Fruit fly (Drosophila melanogaster): Measurements from ENCODE around the gene Vps24.
A peak's percentile ranks its signal among the peaks of the same experiment; 100 is the strongest.

The Vps24 gene

DNA sequence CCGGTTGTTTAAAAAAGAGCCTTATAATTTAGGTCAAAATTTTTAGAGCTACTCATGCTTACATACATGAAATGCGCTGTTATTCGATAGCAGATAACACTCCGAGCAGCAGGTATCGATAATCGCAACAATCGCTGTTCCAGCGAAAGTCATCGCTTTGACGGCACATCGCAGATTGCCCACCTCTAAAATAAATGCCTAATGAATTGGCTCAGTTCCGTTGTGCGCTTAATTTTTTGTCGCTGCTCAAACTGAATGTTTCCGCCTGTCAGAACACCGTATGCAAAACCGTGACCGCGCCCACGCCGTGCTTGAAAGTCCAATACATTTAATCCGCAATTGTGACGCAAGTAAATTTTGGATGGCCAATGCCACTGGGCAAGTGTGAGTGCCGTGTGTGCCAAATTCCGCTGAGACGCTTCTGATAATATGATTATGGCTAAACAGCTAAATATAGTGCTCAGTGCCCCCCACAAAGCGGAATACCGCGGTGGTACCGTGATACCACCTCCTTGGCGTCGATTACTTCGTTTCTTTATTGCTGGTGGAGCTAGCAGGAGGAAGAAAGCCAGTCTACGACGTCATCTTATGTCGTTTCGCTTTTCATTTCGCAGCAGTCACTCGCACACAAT, 8.9 kb upstream of the Vps24 start, which contains the start of gene CG9795 (continued):
- TF ChIP-seq org-1 (GFP tag; optimal IDR thresholded peaks at IDR 0.05), result no peak
- TF ChIP-seq PHDP (tag; optimal IDR thresholded peaks at IDR 0.05), result no peak
- peak; percentile 94; the same call in 3 of the 4 replicates for TF ChIP-seq chinmo (GFP tag; IDR thresholded peaks at IDR 0.05; ENCODE audit: partially characterized antibody)
- TF ChIP-seq Fer2 (tag; optimal IDR thresholded peaks at IDR 0.05), result no peak
- peak; percentile 39 for TF ChIP-seq schlank (tag; optimal IDR thresholded peaks at IDR 0.05)
- TF ChIP-seq sob (GFP tag; IDR thresholded peaks at IDR 0.05), result peak; percentile 71
- TF ChIP-seq ap (GFP tag; IDR thresholded peaks at IDR 0.05), result no peak
- peak; percentile 50; the same call in 1 of the 2 replicates for TF ChIP-seq slbo (GFP tag; IDR thresholded peaks at IDR 0.05)
- TF ChIP-seq pros (GFP tag; optimal IDR thresholded peaks at IDR 0.05), result no peak
- no peak for TF ChIP-seq pnt (GFP tag; optimal IDR thresholded peaks at IDR 0.05)
- no peak for TF ChIP-seq CG16815 (GFP tag; optimal IDR thresholded peaks at IDR 0.05)
- no peak for TF ChIP-seq CG15479 (GFP tag; optimal IDR thresholded peaks at IDR 0.05)
- no peak for TF ChIP-seq sd (tag; optimal IDR thresholded peaks at IDR 0.05)
- TF ChIP-seq CG11456 (GFP tag; IDR thresholded peaks at IDR 0.05), result no peak
- TF ChIP-seq Med (GFP tag), result peak; percentile 91
- TF ChIP-seq Deaf1 (tag; optimal IDR thresholded peaks at IDR 0.05), result no peak
- TF ChIP-seq CG12071 (GFP tag; optimal IDR thresholded peaks at IDR 0.05), result no peak
- TF ChIP-seq Vsx1 (GFP tag; optimal IDR thresholded peaks at IDR 0.05), result no peak
- no peak for TF ChIP-seq twi (tag; optimal IDR thresholded peaks at IDR 0.05)
- TF ChIP-seq lbe (GFP tag; optimal IDR thresholded peaks at IDR 0.05), result no peak
- TF ChIP-seq CG1647 (GFP tag; optimal IDR thresholded peaks at IDR 0.05), result no peak
- TF ChIP-seq sens (GFP tag), result no peak
- peak; percentile 92 for TF ChIP-seq Opbp (GFP tag; IDR thresholded peaks at IDR 0.05; ENCODE audit: partially characterized antibody)
- no peak for TF ChIP-seq Bdp1 (GFP tag; optimal IDR thresholded peaks at IDR 0.05)
- no peak for TF ChIP-seq esg (GFP tag; conservative IDR thresholded peaks at IDR 0.05)
- peak; percentile 61 for TF ChIP-seq jumu (GFP tag; optimal IDR thresholded peaks at IDR 0.05)
- no peak for TF ChIP-seq CG5953 (GFP tag; IDR thresholded peaks at IDR 0.05)
- TF ChIP-seq unc-4 (GFP tag; IDR thresholded peaks at IDR 0.05; ENCODE audit: partially characterized antibody), result peak; percentile 88
- TF ChIP-seq Six4 (GFP tag; optimal IDR thresholded peaks at IDR 0.05), result no peak
- no peak for TF ChIP-seq Usf (GFP tag; optimal IDR thresholded peaks at IDR 0.05)
- peak; percentile 16 for TF ChIP-seq Xbp1 (GFP tag; optimal IDR thresholded peaks at IDR 0.05)
- peak; percentile 55 for TF ChIP-seq Hr3 (GFP tag; optimal IDR thresholded peaks at IDR 0.05)
- peak; percentile 12; the same call in 1 of the 2 replicates for TF ChIP-seq H2.0 (GFP tag; IDR thresholded peaks at IDR 0.05)
- no peak for TF ChIP-seq chn (GFP tag; optimal IDR thresholded peaks at IDR 0.05)
- no peak for TF ChIP-seq CG1233 (GFP tag; optimal IDR thresholded peaks at IDR 0.05)
- peak; percentile 36 for TF ChIP-seq HLHmδ (GFP tag; optimal IDR thresholded peaks at IDR 0.05)
- no peak for TF ChIP-seq CG9727 (GFP tag; optimal IDR thresholded peaks at IDR 0.05)
- TF ChIP-seq CG12155 (GFP tag; optimal IDR thresholded peaks at IDR 0.05), result peak; percentile 7
- TF ChIP-seq Dp (GFP tag; optimal IDR thresholded peaks at IDR 0.05), result peak; percentile 46
- no peak for TF ChIP-seq Atf-2 (GFP tag; optimal IDR thresholded peaks at IDR 0.05)
- TF ChIP-seq corto (GFP tag; optimal IDR thresholded peaks at IDR 0.05), result no peak
- TF ChIP-seq CG17612 (GFP tag; IDR thresholded peaks at IDR 0.05), result no peak
- TF ChIP-seq Sin3A (optimal IDR thresholded peaks at IDR 0.05), result peak; percentile 20
- TF ChIP-seq Nf-YC (tag; optimal IDR thresholded peaks at IDR 0.05), result peak; percentile 42
- no peak for TF ChIP-seq CG9817 (tag; optimal IDR thresholded peaks at IDR 0.05)
- no peak for TF ChIP-seq C15 (GFP tag; IDR thresholded peaks at IDR 0.05)
- TF ChIP-seq CG12391 (tag; optimal IDR thresholded peaks at IDR 0.05), result no peak
- peak; percentile 7 for TF ChIP-seq oc (tag; optimal IDR thresholded peaks at IDR 0.05)
- no peak for TF ChIP-seq pho (GFP tag; optimal IDR thresholded peaks at IDR 0.05)
- no peak for TF ChIP-seq cas (GFP tag; IDR thresholded peaks at IDR 0.05)
- TF ChIP-seq ewg (GFP tag; optimal IDR thresholded peaks at IDR 0.05), result no peak
